Worm (Caenorhabditis elegans) whole organism, late embryonic: ENCODE measurements around the gene F53F4.7.

ENCODE experiments used
- C08G9.2 ChIP-seq: sonication (generic microtip); optimal IDR thresholded peaks from 2 replicates; lab custom pipeline; 2016; ENCODE audit warnings: mild to moderate bottlenecking, missing genetic modification characterization, moderate library complexity, missing compliant biosample characterization
- F13H6.1 ChIP-seq: sonication (generic microtip); optimal IDR thresholded peaks from 2 replicates; lab custom pipeline; 2016; ENCODE audit warnings: missing genetic modification characterization, missing compliant biosample characterization
- ceh-14 ChIP-seq: sonication (generic microtip); optimal IDR thresholded peaks from 2 replicates; lab custom pipeline; 2016; ENCODE audit warnings: missing genotype, missing genetic modification characterization, missing compliant biosample characterization
- fkh-10 ChIP-seq: fragments of 150-350 bp; optimal IDR thresholded peaks from 2 replicates; lab custom pipeline; 2014; ENCODE audit warnings: missing biosample characterization, missing genetic modification reagents, missing genetic modification characterization
- lin-11 ChIP-seq: fragments of 200-800 bp; sonication (Bioruptor generic); optimal IDR thresholded peaks from 2 replicates; lab custom pipeline; 2018; ENCODE audit warnings: mild to moderate bottlenecking, missing genetic modification characterization, missing compliant biosample characterization
- madf-2 ChIP-seq: sonication (generic microtip); optimal IDR thresholded peaks from 2 replicates; lab custom pipeline; 2017; ENCODE audit warnings: missing genetic modification characterization, missing compliant biosample characterization
- nfya-1 ChIP-seq: sonication (generic microtip); optimal IDR thresholded peaks from 2 replicates; lab custom pipeline; 2017; ENCODE audit warnings: missing genetic modification characterization, mild to moderate bottlenecking, missing compliant biosample characterization, antibody characterized with exemption, moderate library complexity
- ref-2 ChIP-seq: sonication (generic microtip); optimal IDR thresholded peaks from 2 replicates; lab custom pipeline; 2016; ENCODE audit warnings: missing genetic modification characterization, missing compliant biosample characterization
- sox-4 ChIP-seq: sonication (generic microtip); optimal IDR thresholded peaks from 2 replicates; lab custom pipeline; 2017; ENCODE audit warnings: mild to moderate bottlenecking, missing genetic modification characterization, inconsistent platforms, missing compliant biosample characterization

ce11 chrV:13580696-13581095, 33.1 kb downstream of the F53F4.7 start, which contains the start of gene C50B8.5:
- TF ChIP-seq madf-2 (tag; lab: Kevin White, UChicago) (no peak), ceh-14 (no peak), sox-4 (tag; lab: Kevin White, UChicago) (no peak), fkh-10 (GFP tag; lab: Kevin White, UChicago) (no peak), ref-2 (no peak), C08G9.2 (no peak), F13H6.1 (no peak), lin-11 (tag; lab: Kevin White, UChicago) (no peak), nfya-1 (no peak)
